Fruit fly (Drosophila melanogaster) whole organism: ENCODE data around the gene mRpL20.

ENCODE experiments used
- CG8478 ChIP-seq: fragments of >200 bp; optimal IDR thresholded peaks from 2 replicates; lab custom pipeline; 2018; ENCODE audit warnings: inconsistent platforms
- Dll ChIP-seq: fragments of >200 bp; optimal IDR thresholded peaks from 2 replicates; lab custom pipeline; 2017
- pan ChIP-seq: fragments of >200 bp; optimal IDR thresholded peaks from 2 replicates; lab custom pipeline; 2017
- psq ChIP-seq: fragments of >200 bp; optimal IDR thresholded peaks from 2 replicates; lab custom pipeline; 2017

DNA sequence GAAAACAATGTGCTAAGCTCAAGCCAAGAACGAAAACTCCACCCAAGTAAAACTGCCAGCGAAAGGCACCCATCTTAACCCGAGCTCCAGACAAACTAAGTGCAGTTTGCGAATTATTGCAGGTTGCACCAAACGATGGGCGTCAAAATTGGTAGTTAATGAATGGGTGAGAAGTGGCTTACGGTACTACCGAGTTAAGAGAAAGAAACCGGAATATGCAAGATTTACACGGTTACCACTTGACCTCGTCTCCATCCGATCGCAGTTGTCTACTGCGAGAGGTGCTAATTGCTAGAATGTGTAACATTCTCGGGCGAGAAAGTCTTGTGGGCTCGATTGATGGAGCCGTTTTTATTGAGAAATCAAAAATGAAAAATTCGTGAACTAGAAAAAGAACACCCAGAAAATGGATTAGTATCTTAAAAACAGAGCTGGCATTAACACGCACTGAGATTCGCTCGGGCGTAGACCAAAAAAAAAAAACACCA is 43.7 kb upstream of the mRpL20 start, which contains the start of the genes CG14115 and CG34428:
- TF ChIP-seq CG8478 (no peak), Dll (lab: Kevin White, UChicago) (no peak), pan (lab: Kevin White, UChicago) (no peak), psq (lab: Kevin White, UChicago) (no peak)
